Fruit fly (Drosophila melanogaster) whole organism, embryonic: Measurements from ENCODE around the gene Gdh.

Source experiments
- Atf6 ChIP-seq: fragments of 200-800 bp; sonication (Bioruptor generic); IDR thresholded peaks from 2 replicates; pipeline ENCODE4 v1.3.6; 2022; ENCODE audit warnings: missing biosample characterization, missing genetic modification characterization
- CG10979 ChIP-seq: fragments of 200-800 bp; sonication (Bioruptor generic); optimal IDR thresholded peaks from 2 replicates; lab custom pipeline; 2018; ENCODE audit warnings: missing biosample characterization, mild to moderate bottlenecking, missing genetic modification characterization, moderate library complexity
- CG12744 ChIP-seq: fragments of 200-800 bp; sonication (Bioruptor generic); optimal IDR thresholded peaks from 2 replicates; lab custom pipeline; 2016; ENCODE audit warnings: missing biosample characterization, missing genetic modification characterization
- CG13287 ChIP-seq: fragments of 200-800 bp; sonication (Bioruptor generic); IDR thresholded peaks from 2 replicates; pipeline ENCODE4 v1.3.6; 2022; ENCODE audit warnings: missing biosample characterization, missing genetic modification characterization; ENCODE audit not compliant: partially characterized antibody
- CG1602 ChIP-seq: fragments of 200-800 bp; sonication (Bioruptor generic); optimal IDR thresholded peaks from 3 replicates; lab custom pipeline; 2016; ENCODE audit warnings: missing biosample characterization, missing genetic modification characterization
- CG16813 ChIP-seq: fragments of 200-800 bp; sonication (Bioruptor generic); IDR thresholded peaks from 3 replicates; pipeline ENCODE4 v1.3.6; 2022; ENCODE audit warnings: missing biosample characterization, missing genetic modification characterization; ENCODE audit not compliant: partially characterized antibody
- CG17359 ChIP-seq: fragments of 200-800 bp; sonication (Bioruptor generic); optimal IDR thresholded peaks from 3 replicates; lab custom pipeline; 2018; ENCODE audit warnings: missing biosample characterization, mild to moderate bottlenecking, missing genetic modification characterization, moderate library complexity
- CG2875 ChIP-seq: fragments of 200-800 bp; sonication (Bioruptor generic); optimal IDR thresholded peaks from 2 replicates; lab custom pipeline; 2017; ENCODE audit warnings: missing biosample characterization, mild to moderate bottlenecking, missing genetic modification characterization, missing genetic modification reagents
- CG30431 ChIP-seq: fragments of 200-800 bp; sonication (Bioruptor generic); optimal IDR thresholded peaks from 2 replicates; lab custom pipeline; 2017; ENCODE audit warnings: missing biosample characterization, missing genetic modification characterization
- CG32772 ChIP-seq: fragments of 200-800 bp; sonication (Bioruptor generic); IDR thresholded peaks from 2 replicates; pipeline ENCODE4 v1.3.6; 2022; ENCODE audit warnings: missing biosample characterization, missing genetic modification characterization
- CG33213 ChIP-seq: fragments of 200-800 bp; sonication (Bioruptor generic); optimal IDR thresholded peaks from 3 replicates; lab custom pipeline; 2016; ENCODE audit warnings: missing biosample characterization, missing genetic modification characterization
- CG3847 ChIP-seq: fragments of 200-800 bp; sonication (Bioruptor generic); IDR thresholded peaks from 2 replicates; pipeline ENCODE4 v1.3.6; 2022; ENCODE audit warnings: missing biosample characterization, missing genetic modification characterization
- CG3995 ChIP-seq: fragments of 200-800 bp; sonication (Bioruptor generic); optimal IDR thresholded peaks from 3 replicates; lab custom pipeline; 2016; ENCODE audit warnings: missing biosample characterization, missing genetic modification characterization
- CG4854 ChIP-seq: fragments of 200-800 bp; sonication (Bioruptor generic); optimal IDR thresholded peaks from 2 replicates; lab custom pipeline; 2016; ENCODE audit warnings: missing biosample characterization, missing genetic modification characterization, inconsistent platforms
- CG5180 ChIP-seq: fragments of 200-800 bp; sonication (Bioruptor generic); optimal IDR thresholded peaks from 3 replicates; lab custom pipeline; 2017; ENCODE audit warnings: missing biosample characterization, missing genetic modification characterization, mild to moderate bottlenecking, moderate library complexity, missing genetic modification reagents
- CG6689 ChIP-seq: fragments of 200-800 bp; sonication (Bioruptor generic); IDR thresholded peaks from 2 replicates; pipeline ENCODE4 v1.3.6; 2022; ENCODE audit warnings: missing biosample characterization, missing genetic modification characterization
- CG6854 ChIP-seq: fragments of 200-800 bp; sonication (Bioruptor generic); optimal IDR thresholded peaks from 3 replicates; lab custom pipeline; 2017; ENCODE audit warnings: missing biosample characterization, mild to moderate bottlenecking, missing genetic modification characterization
- CG8281 ChIP-seq: fragments of 200-800 bp; sonication (Bioruptor generic); optimal IDR thresholded peaks from 2 replicates; lab custom pipeline; 2018; ENCODE audit warnings: missing biosample characterization, mild to moderate bottlenecking, missing genetic modification characterization, moderate library complexity
- CG9876 ChIP-seq: fragments of 200-800 bp; sonication (Bioruptor generic); optimal IDR thresholded peaks from 2 replicates; lab custom pipeline; 2016; ENCODE audit warnings: missing biosample characterization, missing genetic modification characterization
- Dip2 ChIP-seq: fragments of 200-800 bp; sonication (Bioruptor generic); IDR thresholded peaks from 2 replicates; pipeline ENCODE4 v1.3.6; 2022; ENCODE audit warnings: missing biosample characterization, missing genetic modification characterization
- Eip74EF ChIP-seq, 2 experiments: fragments of 200-800 bp in 1 of 2; fragments of >200 bp in 1 of 2; sonication (Bioruptor generic) in 1 of 2; optimal IDR thresholded peaks; 2 replicates each; lab custom pipeline; 2017 to 2019; ENCODE audit warnings: missing biosample characterization in 2 of 2, missing genetic modification characterization in 2 of 2, mild to moderate bottlenecking in 1 of 2, moderate library complexity in 1 of 2
- H2.0 ChIP-seq: fragments of 200-800 bp; sonication (Bioruptor generic); IDR thresholded peaks from 2 replicates; pipeline ENCODE4 v1.3.6; 2022; ENCODE audit warnings: missing biosample characterization, missing genetic modification characterization
- HLH4C ChIP-seq: fragments of 200-800 bp; sonication (Bioruptor generic); IDR thresholded peaks from 3 replicates; pipeline ENCODE4 v1.3.6; 2022; ENCODE audit warnings: missing biosample characterization, missing genetic modification characterization; ENCODE audit not compliant: partially characterized antibody
- HLHmδ ChIP-seq: fragments of 200-800 bp; sonication (Bioruptor generic); optimal IDR thresholded peaks from 2 replicates; lab custom pipeline; 2018; ENCODE audit warnings: missing biosample characterization, mild to moderate bottlenecking, missing genetic modification characterization, moderate library complexity
- Lpt ChIP-seq: fragments of >200 bp; optimal IDR thresholded peaks from 2 replicates; lab custom pipeline; 2018; ENCODE audit warnings: missing biosample characterization, missing genetic modification characterization
- Med ChIP-seq: fragments of 200-800 bp; sonication (Bioruptor generic); peaks from one replicate; lab custom pipeline; 2016; ENCODE audit warnings: missing biosample characterization, missing genetic modification characterization, mild to moderate bottlenecking, inconsistent platforms, moderate library complexity
- Oaz ChIP-seq: fragments of 200-800 bp; sonication (Bioruptor generic); IDR thresholded peaks from 2 replicates; pipeline ENCODE4 v1.3.6; 2022; ENCODE audit warnings: missing biosample characterization, missing genetic modification characterization
- PHDP ChIP-seq: fragments of 200-800 bp; sonication (Bioruptor generic); optimal IDR thresholded peaks from 3 replicates; lab custom pipeline; 2018; ENCODE audit warnings: missing biosample characterization, mild to moderate bottlenecking, missing genetic modification characterization, moderate library complexity
- Rfx ChIP-seq: fragments of 200-800 bp; sonication (Bioruptor generic); IDR thresholded peaks from 2 replicates; pipeline ENCODE4 v1.3.6; 2022; ENCODE audit warnings: missing biosample characterization, missing genetic modification characterization
- Vsx1 ChIP-seq: fragments of 200-800 bp; sonication (Bioruptor generic); optimal IDR thresholded peaks from 2 replicates; lab custom pipeline; 2017; ENCODE audit warnings: missing biosample characterization, mild to moderate bottlenecking, missing genetic modification characterization, missing genetic modification reagents
- ab ChIP-seq: fragments of 200-800 bp; sonication (Bioruptor generic); optimal IDR thresholded peaks from 2 replicates; lab custom pipeline; 2016; ENCODE audit warnings: missing biosample characterization, missing genetic modification characterization
- cato ChIP-seq: fragments of 200-800 bp; sonication (Bioruptor generic); optimal IDR thresholded peaks from 2 replicates; lab custom pipeline; 2016; ENCODE audit warnings: missing biosample characterization, missing genetic modification characterization, borderline replicate concordance
- crol ChIP-seq: fragments of 200-800 bp; sonication (Bioruptor generic); IDR thresholded peaks from 2 replicates; pipeline ENCODE4 v1.3.6; 2022; ENCODE audit warnings: missing biosample characterization, missing genetic modification characterization
- cwo ChIP-seq: fragments of 200-800 bp; sonication (Bioruptor generic); optimal IDR thresholded peaks from 3 replicates; lab custom pipeline; 2017; ENCODE audit warnings: missing biosample characterization, missing genetic modification characterization, mild to moderate bottlenecking, moderate library complexity, missing genetic modification reagents
- disco-r ChIP-seq: fragments of 200-800 bp; sonication (Bioruptor generic); optimal IDR thresholded peaks from 2 replicates; lab custom pipeline; 2016; ENCODE audit warnings: missing biosample characterization, missing genetic modification characterization
- fd3F ChIP-seq: fragments of 200-800 bp; sonication (Bioruptor generic); optimal IDR thresholded peaks from 2 replicates; lab custom pipeline; 2018; ENCODE audit warnings: missing biosample characterization, mild to moderate bottlenecking, missing genetic modification characterization, moderate library complexity
- fu2 ChIP-seq: fragments of 200-800 bp; sonication (Bioruptor generic); optimal IDR thresholded peaks from 2 replicates; lab custom pipeline; 2016; ENCODE audit warnings: missing biosample characterization, missing genetic modification characterization
- hb ChIP-seq: fragments of 200-800 bp; sonication (Bioruptor generic); IDR thresholded peaks from 3 replicates; pipeline ENCODE4 v1.3.6; 2022; ENCODE audit warnings: missing biosample characterization, missing genetic modification characterization; ENCODE audit not compliant: partially characterized antibody
- hkb ChIP-seq, 2 experiments: fragments of 200-800 bp in 1 of 2; fragments of >200 bp in 1 of 2; sonication (Bioruptor generic) in 1 of 2; IDR thresholded peaks in 1 of 2; optimal IDR thresholded peaks in 1 of 2; 2 replicates each; pipeline versions ENCODE4 v1.3.6 to Lab custom; 2017 to 2022; ENCODE audit warnings: missing biosample characterization in 1 of 2, missing genetic modification characterization in 1 of 2
- kay ChIP-seq: fragments of 200-800 bp; sonication (Bioruptor generic); optimal IDR thresholded peaks from 2 replicates; lab custom pipeline; 2016; ENCODE audit warnings: missing biosample characterization, missing genetic modification characterization
- lilli ChIP-seq: fragments of 200-800 bp; sonication (Bioruptor generic); optimal IDR thresholded peaks from 3 replicates; lab custom pipeline; 2016; ENCODE audit warnings: missing biosample characterization, missing genetic modification characterization
- lola ChIP-seq, 3 experiments: fragments of >200 bp in 2 of 3; fragments of 200-800 bp in 1 of 3; sonication (Bioruptor generic) in 1 of 3; optimal IDR thresholded peaks; 2 replicates each; lab custom pipeline; 2017 to 2019; ENCODE audit warnings: missing biosample characterization in 3 of 3, missing genetic modification characterization in 3 of 3, mild to moderate bottlenecking in 1 of 3, moderate library complexity in 1 of 3
- mirr ChIP-seq: fragments of 200-800 bp; sonication (Bioruptor generic); optimal IDR thresholded peaks from 3 replicates; lab custom pipeline; 2018; ENCODE audit warnings: missing biosample characterization, mild to moderate bottlenecking, missing genetic modification characterization
- psq ChIP-seq: fragments of 200-800 bp; sonication (Bioruptor generic); optimal IDR thresholded peaks from 2 replicates; lab custom pipeline; 2017; ENCODE audit warnings: missing biosample characterization, missing genetic modification characterization
- pzg ChIP-seq: fragments of 200-800 bp; sonication (Bioruptor generic); optimal IDR thresholded peaks from 3 replicates; lab custom pipeline; 2018; ENCODE audit warnings: missing biosample characterization, mild to moderate bottlenecking, missing genetic modification characterization, moderate library complexity
- ro ChIP-seq: fragments of 200-800 bp; sonication (Bioruptor generic); IDR thresholded peaks from 2 replicates; pipeline ENCODE4 v1.3.6; 2022; ENCODE audit warnings: missing biosample characterization, missing genetic modification characterization
- sim ChIP-seq: fragments of 200-800 bp; sonication (Bioruptor generic); IDR thresholded peaks from 2 replicates; pipeline ENCODE4 v1.3.6; 2022; ENCODE audit warnings: missing biosample characterization, missing genetic modification characterization
- tgo ChIP-seq: fragments of 200-800 bp; sonication (Bioruptor generic); IDR thresholded peaks from 3 replicates; pipeline ENCODE4 v1.3.6; 2022; ENCODE audit warnings: missing biosample characterization, missing genetic modification characterization
- tio ChIP-seq: fragments of 200-800 bp; sonication (Bioruptor generic); optimal IDR thresholded peaks from 2 replicates; lab custom pipeline; 2017; ENCODE audit warnings: missing biosample characterization, missing genetic modification characterization, inconsistent platforms
- yki ChIP-seq: fragments of >200 bp; optimal IDR thresholded peaks from 3 replicates; lab custom pipeline; 2018

The Gdh gene

DNA sequence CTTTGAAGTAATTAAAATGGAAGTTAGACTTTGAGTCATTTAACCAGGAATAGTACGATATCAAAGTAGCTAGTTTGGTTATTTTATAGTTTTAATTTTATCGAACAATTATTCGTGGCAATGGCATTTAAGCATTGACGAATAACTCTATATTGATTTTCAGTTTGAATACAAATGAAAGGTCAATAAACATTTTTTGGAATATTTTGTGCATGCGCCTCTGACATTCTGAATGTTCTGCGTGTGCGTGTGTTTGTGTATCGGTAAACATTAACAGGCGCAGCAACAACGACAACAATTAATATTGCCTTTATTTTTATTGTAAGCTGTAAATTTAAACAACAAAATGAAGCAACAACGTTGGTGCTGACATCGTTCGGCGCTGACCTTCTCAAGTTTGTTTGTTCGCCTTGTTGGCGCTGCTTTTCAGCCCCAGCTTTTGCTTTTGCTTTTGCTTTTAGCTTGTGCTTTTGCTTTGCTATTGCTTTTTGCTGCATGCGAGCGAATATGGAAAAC, 33.5 kb downstream of the Gdh start (continued):
- TF ChIP-seq hb (GFP tag; lab: Robert Waterston, UW) (no peak), HLH4C (GFP tag; lab: Robert Waterston, UW) (no peak), tio (GFP tag; lab: Kevin White, UChicago) (no peak), cwo (GFP tag; lab: Kevin White, UChicago) (no peak), CG17359 (peak; percentile 36), H2.0 (no peak), Atf6 (GFP tag; lab: Robert Waterston, UW) (no peak), pzg (GFP tag; lab: Kevin White, UChicago) (no peak), cato (GFP tag; lab: Kevin White, UChicago) (peak; percentile 6), CG32772 (GFP tag; lab: Robert Waterston, UW) (no peak), Rfx (GFP tag; lab: Robert Waterston, UW) (no peak; the same call in 1 of the 2 replicates), CG6689 (GFP tag; lab: Robert Waterston, UW) (no peak), CG33213 (GFP tag; lab: Kevin White, UChicago) (peak; percentile 25), CG30431 (GFP tag; lab: Kevin White, UChicago) (no peak), sim (GFP tag; lab: Robert Waterston, UW) (no peak), CG5180 (peak; percentile 48), PHDP (tag; lab: Kevin White, UChicago) (peak; percentile 63), Dip2 (GFP tag; lab: Robert Waterston, UW) (no peak), hkb (optimal IDR thresholded peaks at IDR 0.05; lab: Kevin White, UChicago) (no peak), hkb (GFP tag; IDR thresholded peaks at IDR 0.05; lab: Robert Waterston, UW) (peak; percentile 19; the same call in 1 of the 2 replicates), disco-r (no peak), CG3847 (GFP tag; lab: Robert Waterston, UW) (no peak), CG8281 (tag; lab: Kevin White, UChicago) (peak; percentile 31), fd3F (GFP tag; lab: Kevin White, UChicago) (peak; percentile 55), CG9876 (no peak), crol (GFP tag; lab: Robert Waterston, UW) (no peak), CG12744 (no peak), psq (GFP tag; lab: Kevin White, UChicago) (no peak), fu2 (GFP tag; lab: Kevin White, UChicago) (no peak), yki (lab: Kevin White, UChicago) (no peak), Oaz (no peak), Vsx1 (GFP tag; lab: Kevin White, UChicago) (peak; percentile 58), kay (no peak), CG3995 (GFP tag; lab: Kevin White, UChicago) (no peak), mirr (GFP tag; lab: Kevin White, UChicago) (peak; percentile 67), CG4854 (no peak), Eip74EF (GFP tag; optimal IDR thresholded peaks at IDR 0.05; lab: Kevin White, UChicago) (peak in 1 of 2 experiments; percentile 49), CG1602 (GFP tag; lab: Kevin White, UChicago) (no peak), CG16813 (no peak), CG10979 (tag; lab: Kevin White, UChicago) (no peak), Lpt (no peak), lilli (GFP tag; lab: Kevin White, UChicago) (no peak), lola (GFP tag; optimal IDR thresholded peaks at IDR 0.05; lab: Kevin White, UChicago) (no peak), ro (GFP tag; lab: Robert Waterston, UW) (no peak), Med (GFP tag; lab: Kevin White, UChicago) (peak; percentile 69), HLHmδ (GFP tag; lab: Kevin White, UChicago) (no peak), CG2875 (GFP tag; lab: Kevin White, UChicago) (no peak), tgo (no peak), CG13287 (GFP tag; lab: Robert Waterston, UW) (no peak), ab (GFP tag; lab: Kevin White, UChicago) (no peak), CG6854 (GFP tag; lab: Kevin White, UChicago) (no peak)
